Fruit fly (Drosophila melanogaster) whole organism, embryonic: ENCODE measurements around the gene CG3662.

Experiments
- ATbp ChIP-seq: fragments of 200-800 bp; sonication (Bioruptor generic); optimal IDR thresholded peaks from 2 replicates; lab custom pipeline; 2017; ENCODE audit warnings: missing biosample characterization, mild to moderate bottlenecking, missing genetic modification characterization, missing genetic modification reagents
- Abd-B ChIP-seq: fragments of 200-800 bp; sonication (Bioruptor generic); optimal IDR thresholded peaks from 2 replicates; lab custom pipeline; 2018; ENCODE audit warnings: missing biosample characterization, mild to moderate bottlenecking, missing genetic modification characterization, moderate library complexity
- Bteb2 ChIP-seq: fragments of 200-800 bp; sonication (Bioruptor generic); optimal IDR thresholded peaks from 2 replicates; lab custom pipeline; 2016; ENCODE audit warnings: missing biosample characterization, missing genetic modification characterization
- CG10274 ChIP-seq: fragments of 200-800 bp; sonication (Bioruptor generic); optimal IDR thresholded peaks from 3 replicates; lab custom pipeline; 2017; ENCODE audit warnings: missing biosample characterization, mild to moderate bottlenecking, missing genetic modification characterization
- CG10979 ChIP-seq: fragments of 200-800 bp; sonication (Bioruptor generic); optimal IDR thresholded peaks from 2 replicates; lab custom pipeline; 2018; ENCODE audit warnings: missing biosample characterization, mild to moderate bottlenecking, missing genetic modification characterization, moderate library complexity
- CG12104 ChIP-seq: fragments of 200-800 bp; sonication (Bioruptor generic); optimal IDR thresholded peaks from 3 replicates; lab custom pipeline; 2016; ENCODE audit warnings: missing biosample characterization, missing genetic modification characterization
- CG12155 ChIP-seq: fragments of 200-800 bp; sonication (Bioruptor generic); optimal IDR thresholded peaks from 3 replicates; lab custom pipeline; 2016; ENCODE audit warnings: missing biosample characterization, missing genetic modification characterization
- CG12219 ChIP-seq: fragments of 200-800 bp; sonication (Bioruptor generic); optimal IDR thresholded peaks from 3 replicates; lab custom pipeline; 2018; ENCODE audit warnings: missing biosample characterization, mild to moderate bottlenecking, missing genetic modification characterization
- CG14014 ChIP-seq: fragments of 200-800 bp; sonication (Bioruptor generic); IDR thresholded peaks from 2 replicates; pipeline ENCODE4 v1.3.6; 2022; ENCODE audit warnings: missing biosample characterization, missing genetic modification characterization
- CG14667 ChIP-seq: fragments of 200-800 bp; sonication (Bioruptor generic); IDR thresholded peaks from 2 replicates; pipeline ENCODE4 v1.3.6; 2022; ENCODE audit warnings: missing biosample characterization, missing genetic modification characterization
- CG14965 ChIP-seq: fragments of 200-800 bp; sonication (Bioruptor generic); optimal IDR thresholded peaks from 2 replicates; lab custom pipeline; 2016; ENCODE audit warnings: missing biosample characterization, missing genetic modification characterization, borderline replicate concordance
- CG15011 ChIP-seq: fragments of 200-800 bp; sonication (Bioruptor generic); optimal IDR thresholded peaks from 3 replicates; lab custom pipeline; 2018; ENCODE audit warnings: missing biosample characterization, mild to moderate bottlenecking, missing genetic modification characterization
- CG15073 ChIP-seq: fragments of 200-800 bp; sonication (Bioruptor generic); optimal IDR thresholded peaks from 2 replicates; lab custom pipeline; 2016; ENCODE audit warnings: missing biosample characterization, missing genetic modification characterization
- CG17802 ChIP-seq: fragments of 200-800 bp; sonication (Bioruptor generic); optimal IDR thresholded peaks from 2 replicates; lab custom pipeline; 2018; ENCODE audit warnings: missing biosample characterization, mild to moderate bottlenecking, missing genetic modification characterization, moderate library complexity
- CG1832 ChIP-seq: fragments of 200-800 bp; sonication (Bioruptor generic); optimal IDR thresholded peaks from 2 replicates; lab custom pipeline; 2017; ENCODE audit warnings: missing biosample characterization, mild to moderate bottlenecking, missing genetic modification characterization, inconsistent platforms
- CG18619 ChIP-seq: fragments of 200-800 bp; sonication (Bioruptor generic); optimal IDR thresholded peaks from 3 replicates; lab custom pipeline; 2017; ENCODE audit warnings: missing biosample characterization, mild to moderate bottlenecking, missing genetic modification characterization
- CG18764 ChIP-seq: fragments of 200-800 bp; sonication (Bioruptor generic); optimal IDR thresholded peaks from 3 replicates; lab custom pipeline; 2016; ENCODE audit warnings: missing biosample characterization, missing genetic modification characterization
- CG2199 ChIP-seq: fragments of 200-800 bp; sonication (Bioruptor generic); IDR thresholded peaks from 3 replicates; pipeline ENCODE4 v1.3.6; 2022; ENCODE audit warnings: missing biosample characterization, missing genetic modification characterization
- CG7556 ChIP-seq: fragments of 200-800 bp; sonication (Bioruptor generic); optimal IDR thresholded peaks from 2 replicates; lab custom pipeline; 2017; ENCODE audit warnings: missing biosample characterization, mild to moderate bottlenecking, missing genetic modification characterization
- CG8281 ChIP-seq: fragments of 200-800 bp; sonication (Bioruptor generic); optimal IDR thresholded peaks from 2 replicates; lab custom pipeline; 2018; ENCODE audit warnings: missing biosample characterization, mild to moderate bottlenecking, missing genetic modification characterization, moderate library complexity
- CG8944 ChIP-seq: fragments of 200-800 bp; sonication (Bioruptor generic); optimal IDR thresholded peaks from 3 replicates; lab custom pipeline; 2016; ENCODE audit warnings: missing biosample characterization, missing genetic modification characterization
- CG9437 ChIP-seq: fragments of 200-800 bp; sonication (Bioruptor generic); optimal IDR thresholded peaks from 2 replicates; lab custom pipeline; 2018; ENCODE audit warnings: missing biosample characterization, mild to moderate bottlenecking, missing genetic modification characterization
- CG9797 ChIP-seq: fragments of 200-800 bp; sonication (Bioruptor generic); optimal IDR thresholded peaks from 3 replicates; lab custom pipeline; 2018; ENCODE audit warnings: missing biosample characterization, mild to moderate bottlenecking, missing genetic modification characterization
- Deaf1 ChIP-seq: fragments of 200-800 bp; optimal IDR thresholded peaks from 3 replicates; lab custom pipeline; 2019; ENCODE audit warnings: missing biosample characterization, mild to moderate bottlenecking, missing genetic modification characterization, moderate library complexity
- Dip2 ChIP-seq: fragments of 200-800 bp; sonication (Bioruptor generic); IDR thresholded peaks from 2 replicates; pipeline ENCODE4 v1.3.6; 2022; ENCODE audit warnings: missing biosample characterization, missing genetic modification characterization
- Elba2 ChIP-seq: fragments of 200-800 bp; sonication (Bioruptor generic); optimal IDR thresholded peaks from 3 replicates; lab custom pipeline; 2016; ENCODE audit warnings: missing biosample characterization, missing genetic modification characterization
- Fer2 ChIP-seq: fragments of 200-800 bp; sonication (Bioruptor generic); optimal IDR thresholded peaks from 2 replicates; lab custom pipeline; 2018; ENCODE audit warnings: missing biosample characterization, mild to moderate bottlenecking, missing genetic modification characterization, moderate library complexity
- HLH54F ChIP-seq: fragments of 200-800 bp; sonication (Bioruptor generic); optimal IDR thresholded peaks from 3 replicates; lab custom pipeline; 2016; ENCODE audit warnings: missing biosample characterization, missing genetic modification characterization
- Kr ChIP-seq: fragments of 200-800 bp; sonication (Bioruptor generic); optimal IDR thresholded peaks from 2 replicates; lab custom pipeline; 2017; ENCODE audit warnings: missing biosample characterization, mild to moderate bottlenecking, missing genetic modification characterization
- MTF-1 ChIP-seq: fragments of 200-800 bp; sonication (Bioruptor generic); optimal IDR thresholded peaks from 2 replicates; lab custom pipeline; 2018; ENCODE audit warnings: missing biosample characterization, mild to moderate bottlenecking, missing genetic modification characterization, borderline replicate concordance
- NfI ChIP-seq: fragments of 200-800 bp; sonication (Bioruptor generic); optimal IDR thresholded peaks from 3 replicates; lab custom pipeline; 2018; ENCODE audit warnings: missing biosample characterization, mild to moderate bottlenecking, missing genetic modification characterization, moderate library complexity
- YL-1 ChIP-seq: fragments of 200-800 bp; sonication (Bioruptor generic); optimal IDR thresholded peaks from 3 replicates; lab custom pipeline; 2017; ENCODE audit warnings: missing biosample characterization, mild to moderate bottlenecking, missing genetic modification characterization
- az2 ChIP-seq: fragments of 200-800 bp; sonication (Bioruptor generic); optimal IDR thresholded peaks from 3 replicates; lab custom pipeline; 2016; ENCODE audit warnings: missing biosample characterization, missing genetic modification characterization
- bcd ChIP-seq: fragments of 200-800 bp; sonication (Bioruptor generic); optimal IDR thresholded peaks from 2 replicates; lab custom pipeline; 2017; ENCODE audit warnings: missing biosample characterization, mild to moderate bottlenecking, missing genetic modification characterization
- chif ChIP-seq, 2 experiments: fragments of 200-800 bp; sonication (Bioruptor generic); optimal IDR thresholded peaks; 3 replicates each; lab custom pipeline; 2016; ENCODE audit warnings: missing biosample characterization in 2 of 2, missing genetic modification characterization in 2 of 2
- dati ChIP-seq: fragments of 200-800 bp; sonication (Bioruptor generic); IDR thresholded peaks from 2 replicates; pipeline ENCODE4 v1.3.6; 2022; ENCODE audit warnings: missing biosample characterization, missing genetic modification characterization
- en ChIP-seq: fragments of 200-800 bp; sonication (Bioruptor generic); optimal IDR thresholded peaks from 2 replicates; lab custom pipeline; 2016; ENCODE audit warnings: missing biosample characterization, missing genetic modification characterization
- gce ChIP-seq: fragments of 200-800 bp; sonication (Bioruptor generic); IDR thresholded peaks from 3 replicates; pipeline ENCODE4 v1.3.6; 2022; ENCODE audit warnings: missing biosample characterization, missing genetic modification characterization
- gcm2 ChIP-seq: fragments of 200-800 bp; sonication (Bioruptor generic); optimal IDR thresholded peaks from 2 replicates; lab custom pipeline; 2016; ENCODE audit warnings: missing biosample characterization, missing genetic modification characterization
- gfzf ChIP-seq: fragments of 200-800 bp; sonication (Bioruptor generic); optimal IDR thresholded peaks from 2 replicates; lab custom pipeline; 2016; ENCODE audit warnings: missing biosample characterization, mild to moderate bottlenecking, missing genetic modification characterization, moderate library complexity
- knrl ChIP-seq: fragments of 200-800 bp; sonication (Bioruptor generic); IDR thresholded peaks from 3 replicates; pipeline ENCODE4 v1.3.6; 2022; ENCODE audit warnings: missing biosample characterization, missing genetic modification characterization; ENCODE audit not compliant: partially characterized antibody
- nau ChIP-seq: fragments of 200-800 bp; sonication (Bioruptor generic); optimal IDR thresholded peaks from 3 replicates; lab custom pipeline; 2017; ENCODE audit warnings: missing biosample characterization, mild to moderate bottlenecking, missing genetic modification characterization, missing genetic modification reagents
- prd ChIP-seq, 3 experiments: fragments of >200 bp in 2 of 3; fragments of 200-800 bp in 1 of 3; sonication (Bioruptor generic) in 1 of 3; optimal IDR thresholded peaks in 2 of 3; IDR thresholded peaks in 1 of 3; 2 replicates in 2 of 3; 3 replicates in 1 of 3; pipeline versions ENCODE4 v1.3.6 to Lab custom; 2017 to 2022; ENCODE audit warnings: missing biosample characterization in 1 of 3, missing genetic modification characterization in 1 of 3
- row ChIP-seq: fragments of 200-800 bp; sonication (Bioruptor generic); IDR thresholded peaks from 3 replicates; pipeline ENCODE4 v1.3.6; 2022; ENCODE audit warnings: missing biosample characterization, missing genetic modification characterization
- run ChIP-seq: fragments of 200-800 bp; sonication (Bioruptor generic); optimal IDR thresholded peaks from 3 replicates; lab custom pipeline; 2018; ENCODE audit warnings: missing biosample characterization, mild to moderate bottlenecking, missing genetic modification characterization
- sob ChIP-seq: fragments of 200-800 bp; sonication (Bioruptor generic); IDR thresholded peaks from 2 replicates; pipeline ENCODE4 v1.3.6; 2022; ENCODE audit warnings: missing biosample characterization, missing genetic modification characterization
- twi ChIP-seq: fragments of 200-800 bp; optimal IDR thresholded peaks from 2 replicates; lab custom pipeline; 2019; ENCODE audit warnings: missing biosample characterization, mild to moderate bottlenecking, missing genetic modification characterization, moderate library complexity
- unpg ChIP-seq: fragments of 200-800 bp; sonication (Bioruptor generic); optimal IDR thresholded peaks from 3 replicates; lab custom pipeline; 2018; ENCODE audit warnings: missing biosample characterization, mild to moderate bottlenecking, missing genetic modification characterization, moderate library complexity
- usp ChIP-seq: fragments of >200 bp; optimal IDR thresholded peaks from 2 replicates; lab custom pipeline; 2017; ENCODE audit warnings: missing biosample characterization, missing genetic modification characterization

CG3662 gene

dm6 chr2L:845341-846004 lies 24.4 kb downstream of the CG3662 start (continued):
- TF ChIP-seq knrl (GFP tag; lab: Robert Waterston, UW) (no peak), CG2199 (GFP tag; lab: Robert Waterston, UW) (peak; percentile 65; the same call in 2 of the 3 replicates), CG8944 (GFP tag; lab: Kevin White, UChicago) (peak; percentile 84), CG14014 (GFP tag; lab: Robert Waterston, UW) (peak; percentile 90), Fer2 (tag; lab: Kevin White, UChicago) (peak; percentile 65), YL-1 (GFP tag; lab: Kevin White, UChicago) (peak; percentile 62), twi (tag; lab: Kevin White, UChicago) (peak; percentile 59), en (GFP tag; lab: Kevin White, UChicago) (peak; percentile 78), CG12219 (GFP tag; lab: Kevin White, UChicago) (peak; percentile 88), prd (optimal IDR thresholded peaks at IDR 0.05; lab: Kevin White, UChicago) (no peak), prd (GFP tag; IDR thresholded peaks at IDR 0.05; lab: Robert Waterston, UW) (peak; percentile 91), CG14965 (GFP tag; lab: Kevin White, UChicago) (peak; percentile 35), CG9437 (peak; percentile 75), CG9797 (GFP tag; lab: Kevin White, UChicago) (no peak), HLH54F (GFP tag; lab: Kevin White, UChicago) (peak; percentile 82), CG15011 (GFP tag; lab: Kevin White, UChicago) (peak; percentile 59), bcd (GFP tag; lab: Kevin White, UChicago) (peak; percentile 86), NfI (GFP tag; lab: Kevin White, UChicago) (peak; percentile 92), usp (GFP tag; lab: Kevin White, UChicago) (no peak), Dip2 (GFP tag; lab: Robert Waterston, UW) (no peak), CG18764 (GFP tag; lab: Kevin White, UChicago) (peak; percentile 81), CG12104 (GFP tag; lab: Kevin White, UChicago) (peak; percentile 64), run (tag; lab: Kevin White, UChicago) (peak; percentile 54), CG14667 (GFP tag; lab: Robert Waterston, UW) (peak; percentile 88), gcm2 (GFP tag; lab: Kevin White, UChicago) (peak; percentile 78), az2 (GFP tag; lab: Kevin White, UChicago) (peak; percentile 86), CG1832 (GFP tag; lab: Kevin White, UChicago) (no peak), CG18619 (GFP tag; lab: Kevin White, UChicago) (peak; percentile 78), gce (GFP tag; lab: Robert Waterston, UW) (peak; percentile 69; the same call in 1 of the 3 replicates), Abd-B (GFP tag; lab: Kevin White, UChicago) (peak; percentile 78), MTF-1 (GFP tag; lab: Kevin White, UChicago) (peak; percentile 76), CG10274 (GFP tag; lab: Kevin White, UChicago) (peak; percentile 68), unpg (peak; percentile 89), Bteb2 (peak; percentile 85), Elba2 (GFP tag; lab: Kevin White, UChicago) (no peak), CG15073 (GFP tag; lab: Kevin White, UChicago) (peak; percentile 8), CG17802 (tag; lab: Kevin White, UChicago) (peak; percentile 69), row (GFP tag; lab: Robert Waterston, UW) (peak; percentile 93), CG8281 (peak; percentile 70), ATbp (GFP tag; lab: Kevin White, UChicago) (peak; percentile 87), dati (GFP tag; lab: Robert Waterston, UW) (peak; percentile 84), CG7556 (GFP tag; lab: Kevin White, UChicago) (peak; percentile 82), chif (GFP tag; optimal IDR thresholded peaks at IDR 0.05; lab: Kevin White, UChicago) (peak; percentile 85 to 87), gfzf (GFP tag; lab: Kevin White, UChicago) (no peak), CG10979 (tag; lab: Kevin White, UChicago) (peak; percentile 74), CG12155 (GFP tag; lab: Kevin White, UChicago) (peak; percentile 79), sob (peak; percentile 87), Deaf1 (peak; percentile 58), Kr (GFP tag; lab: Kevin White, UChicago) (no peak), nau (GFP tag; lab: Kevin White, UChicago) (peak; percentile 90)
